Fruit fly (Drosophila melanogaster) whole organism, embryonic: ENCODE results near the gene CG7054.

Experiments
- B-H1 ChIP-seq: fragments of 200-800 bp; sonication (Bioruptor generic); IDR thresholded peaks from 3 replicates; pipeline ENCODE4 v1.3.6; 2022; ENCODE audit warnings: missing biosample characterization, missing genetic modification characterization
- BtbVII ChIP-seq: fragments of 200-800 bp; sonication (Bioruptor generic); optimal IDR thresholded peaks from 3 replicates; lab custom pipeline; 2017; ENCODE audit warnings: missing biosample characterization, mild to moderate bottlenecking, missing genetic modification characterization
- CG10147 ChIP-seq: fragments of 200-800 bp; sonication (Bioruptor generic); optimal IDR thresholded peaks from 2 replicates; lab custom pipeline; 2019; ENCODE audit warnings: missing biosample characterization, mild to moderate bottlenecking, missing genetic modification characterization, moderate library complexity
- CG1024 ChIP-seq: fragments of 200-800 bp; sonication (Bioruptor generic); IDR thresholded peaks from 2 replicates; pipeline ENCODE4 v1.3.6; 2022; ENCODE audit warnings: missing biosample characterization, missing genetic modification characterization
- CG10366 ChIP-seq: fragments of 200-800 bp; sonication (Bioruptor generic); IDR thresholded peaks from 2 replicates; pipeline ENCODE4 v1.3.6; 2022; ENCODE audit warnings: missing biosample characterization, missing genetic modification characterization
- CG10959 ChIP-seq: fragments of 200-800 bp; sonication (Bioruptor generic); IDR thresholded peaks from 2 replicates; pipeline ENCODE4 v1.3.6; 2022; ENCODE audit warnings: missing biosample characterization, missing genetic modification characterization
- CG11085 ChIP-seq: fragments of 200-800 bp; sonication (Bioruptor generic); IDR thresholded peaks from 2 replicates; pipeline ENCODE4 v1.3.6; 2022; ENCODE audit warnings: missing biosample characterization, missing genetic modification characterization
- CG11504 ChIP-seq: fragments of 200-800 bp; sonication (Bioruptor generic); optimal IDR thresholded peaks from 3 replicates; lab custom pipeline; 2019; ENCODE audit warnings: missing biosample characterization, mild to moderate bottlenecking, missing genetic modification characterization, moderate library complexity
- CG12659 ChIP-seq: fragments of 200-800 bp; sonication (Bioruptor generic); optimal IDR thresholded peaks from 3 replicates; lab custom pipeline; 2017; ENCODE audit warnings: mild to moderate bottlenecking, missing biosample characterization, missing genetic modification reagents, missing genetic modification characterization
- CG14965 ChIP-seq: fragments of 200-800 bp; sonication (Bioruptor generic); optimal IDR thresholded peaks from 2 replicates; lab custom pipeline; 2016; ENCODE audit warnings: missing biosample characterization, missing genetic modification characterization, borderline replicate concordance
- CG15514 ChIP-seq: fragments of 200-800 bp; sonication (Bioruptor generic); optimal IDR thresholded peaks from 3 replicates; lab custom pipeline; 2017; ENCODE audit warnings: missing biosample characterization, missing genetic modification characterization, mild to moderate bottlenecking, moderate library complexity, missing genetic modification reagents
- CG15696 ChIP-seq: fragments of 200-800 bp; sonication (Bioruptor generic); optimal IDR thresholded peaks from 2 replicates; lab custom pipeline; 2019; ENCODE audit warnings: missing biosample characterization, mild to moderate bottlenecking, missing genetic modification characterization, moderate library complexity
- CG1832 ChIP-seq: fragments of 200-800 bp; sonication (Bioruptor generic); optimal IDR thresholded peaks from 2 replicates; lab custom pipeline; 2017; ENCODE audit warnings: missing biosample characterization, mild to moderate bottlenecking, missing genetic modification characterization, inconsistent platforms
- CG18764 ChIP-seq: fragments of 200-800 bp; sonication (Bioruptor generic); optimal IDR thresholded peaks from 3 replicates; lab custom pipeline; 2016; ENCODE audit warnings: missing biosample characterization, missing genetic modification characterization
- CG34224 ChIP-seq: fragments of 200-800 bp; sonication (Bioruptor generic); IDR thresholded peaks from 3 replicates; pipeline ENCODE4 v1.3.6; 2022; ENCODE audit warnings: missing biosample characterization, missing genetic modification characterization; ENCODE audit not compliant: partially characterized antibody
- CG34376 ChIP-seq: fragments of 200-800 bp; sonication (Bioruptor generic); optimal IDR thresholded peaks from 2 replicates; lab custom pipeline; 2018; ENCODE audit warnings: missing biosample characterization, mild to moderate bottlenecking, missing genetic modification characterization
- CG3847 ChIP-seq: fragments of 200-800 bp; sonication (Bioruptor generic); IDR thresholded peaks from 2 replicates; pipeline ENCODE4 v1.3.6; 2022; ENCODE audit warnings: missing biosample characterization, missing genetic modification characterization
- CG6254 ChIP-seq: fragments of 200-800 bp; sonication (Bioruptor generic); optimal IDR thresholded peaks from 3 replicates; lab custom pipeline; 2017; ENCODE audit warnings: mild to moderate bottlenecking, missing biosample characterization, missing genetic modification reagents, missing genetic modification characterization
- D19B ChIP-seq: fragments of 200-800 bp; sonication (Bioruptor generic); optimal IDR thresholded peaks from 2 replicates; lab custom pipeline; 2017; ENCODE audit warnings: missing biosample characterization, mild to moderate bottlenecking, missing genetic modification characterization
- Dip3 ChIP-seq: fragments of 200-800 bp; sonication (Bioruptor generic); optimal IDR thresholded peaks from 3 replicates; lab custom pipeline; 2016; ENCODE audit warnings: missing biosample characterization, missing genetic modification characterization
- Doc2 ChIP-seq: fragments of 200-800 bp; sonication (Bioruptor generic); IDR thresholded peaks from 2 replicates; pipeline ENCODE4 v1.3.6; 2022; ENCODE audit warnings: missing biosample characterization, missing genetic modification characterization
- Doc3 ChIP-seq: fragments of 200-800 bp; sonication (Bioruptor generic); IDR thresholded peaks from 3 replicates; pipeline ENCODE4 v1.3.6; 2022; ENCODE audit warnings: missing biosample characterization, missing genetic modification characterization; ENCODE audit not compliant: partially characterized antibody
- Hmx ChIP-seq: fragments of 200-800 bp; sonication (Bioruptor generic); optimal IDR thresholded peaks from 2 replicates; lab custom pipeline; 2016; ENCODE audit warnings: missing biosample characterization, missing genetic modification characterization
- Mrtf ChIP-seq: fragments of 200-800 bp; sonication (Bioruptor generic); IDR thresholded peaks from 3 replicates; pipeline ENCODE4 v1.3.6; 2022; ENCODE audit warnings: missing biosample characterization, missing genetic modification characterization
- Myb ChIP-seq: fragments of 200-800 bp; sonication (Bioruptor generic); optimal IDR thresholded peaks from 2 replicates; lab custom pipeline; 2016; ENCODE audit warnings: missing biosample characterization, missing genetic modification characterization
- Nf-YA ChIP-seq: fragments of 200-800 bp; sonication (Bioruptor generic); IDR thresholded peaks from 2 replicates; pipeline ENCODE4 v1.3.6; 2022; ENCODE audit warnings: missing biosample characterization, missing genetic modification characterization
- Usf ChIP-seq: fragments of 200-800 bp; sonication (Bioruptor generic); optimal IDR thresholded peaks from 2 replicates; lab custom pipeline; 2017; ENCODE audit warnings: missing genotype, missing biosample characterization, missing genetic modification characterization
- al ChIP-seq: fragments of 200-800 bp; sonication (Bioruptor generic); IDR thresholded peaks from 2 replicates; pipeline ENCODE4 v1.3.6; 2022; ENCODE audit warnings: missing biosample characterization, missing genetic modification characterization
- ap ChIP-seq: fragments of 200-800 bp; sonication (Bioruptor generic); IDR thresholded peaks from 2 replicates; pipeline ENCODE4 v1.3.6; 2022; ENCODE audit warnings: missing biosample characterization, missing genetic modification characterization
- bbx ChIP-seq: fragments of 200-800 bp; sonication (Bioruptor generic); IDR thresholded peaks from 2 replicates; pipeline ENCODE4 v1.3.6; 2022; ENCODE audit warnings: missing biosample characterization, missing genetic modification characterization; ENCODE audit not compliant: partially characterized antibody
- bowl ChIP-seq: fragments of 200-800 bp; sonication (Bioruptor generic); IDR thresholded peaks from 2 replicates; pipeline ENCODE4 v1.3.6; 2022; ENCODE audit warnings: missing biosample characterization, missing genetic modification characterization
- chn ChIP-seq: fragments of 200-800 bp; sonication (Bioruptor generic); optimal IDR thresholded peaks from 2 replicates; lab custom pipeline; 2016; ENCODE audit warnings: missing biosample characterization, missing genetic modification characterization
- dan ChIP-seq: fragments of 200-800 bp; sonication (Bioruptor generic); IDR thresholded peaks from 2 replicates; pipeline ENCODE4 v1.3.6; 2022; ENCODE audit warnings: missing biosample characterization, missing genetic modification characterization
- dm ChIP-seq: fragments of 200-800 bp; sonication (Bioruptor generic); optimal IDR thresholded peaks from 3 replicates; lab custom pipeline; 2016; ENCODE audit warnings: missing biosample characterization, missing genetic modification characterization
- esg ChIP-seq: fragments of 200-800 bp; sonication (Bioruptor generic); conservative IDR thresholded peaks from 2 replicates; pipeline ENCODE4 v1.3.6; 2022; ENCODE audit warnings: missing biosample characterization, missing genetic modification characterization
- gfzf ChIP-seq: fragments of 200-800 bp; sonication (Bioruptor generic); optimal IDR thresholded peaks from 2 replicates; lab custom pipeline; 2016; ENCODE audit warnings: missing biosample characterization, mild to moderate bottlenecking, missing genetic modification characterization, moderate library complexity
- her ChIP-seq: fragments of 200-800 bp; sonication (Bioruptor generic); optimal IDR thresholded peaks from 2 replicates; lab custom pipeline; 2016; ENCODE audit warnings: missing biosample characterization, missing genetic modification characterization
- ind ChIP-seq: fragments of 200-800 bp; sonication (Bioruptor generic); optimal IDR thresholded peaks from 3 replicates; lab custom pipeline; 2016; ENCODE audit warnings: missing biosample characterization, missing genetic modification characterization
- inv ChIP-seq: fragments of 200-800 bp; sonication (Bioruptor generic); IDR thresholded peaks from 2 replicates; pipeline ENCODE4 v1.3.6; 2022; ENCODE audit warnings: missing biosample characterization, missing genetic modification characterization; ENCODE audit not compliant: partially characterized antibody
- kah ChIP-seq: fragments of 200-800 bp; sonication (Bioruptor generic); optimal IDR thresholded peaks from 2 replicates; lab custom pipeline; 2018; ENCODE audit warnings: missing biosample characterization, mild to moderate bottlenecking, missing genetic modification characterization
- luna ChIP-seq: fragments of 200-800 bp; sonication (Bioruptor generic); optimal IDR thresholded peaks from 2 replicates; lab custom pipeline; 2016; ENCODE audit warnings: missing biosample characterization, missing genetic modification characterization
- mirr ChIP-seq: fragments of 200-800 bp; sonication (Bioruptor generic); optimal IDR thresholded peaks from 3 replicates; lab custom pipeline; 2018; ENCODE audit warnings: missing biosample characterization, mild to moderate bottlenecking, missing genetic modification characterization
- nau ChIP-seq: fragments of 200-800 bp; sonication (Bioruptor generic); optimal IDR thresholded peaks from 3 replicates; lab custom pipeline; 2017; ENCODE audit warnings: missing biosample characterization, mild to moderate bottlenecking, missing genetic modification characterization, missing genetic modification reagents
- pan ChIP-seq, 4 experiments: fragments of >200 bp in 3 of 4; fragments of 200-800 bp in 1 of 4; sonication (Bioruptor generic) in 1 of 4; optimal IDR thresholded peaks in 3 of 4; IDR thresholded peaks in 1 of 4; 2 replicates each; pipeline versions ENCODE4 v1.3.6 to Lab custom; 2017 to 2022; ENCODE audit warnings: missing biosample characterization in 2 of 4, missing genetic modification characterization in 2 of 4, mixed read lengths in 1 of 4
- row ChIP-seq: fragments of 200-800 bp; sonication (Bioruptor generic); IDR thresholded peaks from 3 replicates; pipeline ENCODE4 v1.3.6; 2022; ENCODE audit warnings: missing biosample characterization, missing genetic modification characterization
- sim ChIP-seq: fragments of 200-800 bp; sonication (Bioruptor generic); IDR thresholded peaks from 2 replicates; pipeline ENCODE4 v1.3.6; 2022; ENCODE audit warnings: missing biosample characterization, missing genetic modification characterization
- sna ChIP-seq: fragments of 200-800 bp; sonication (Bioruptor generic); IDR thresholded peaks from 2 replicates; pipeline ENCODE4 v1.3.6; 2022; ENCODE audit warnings: missing biosample characterization, missing genetic modification characterization; ENCODE audit not compliant: partially characterized antibody
- twi ChIP-seq: fragments of 200-800 bp; optimal IDR thresholded peaks from 2 replicates; lab custom pipeline; 2019; ENCODE audit warnings: missing biosample characterization, mild to moderate bottlenecking, missing genetic modification characterization, moderate library complexity
- yki ChIP-seq: fragments of >200 bp; optimal IDR thresholded peaks from 3 replicates; lab custom pipeline; 2018
- zfh2 ChIP-seq: fragments of 200-800 bp; sonication (Bioruptor generic); optimal IDR thresholded peaks from 2 replicates; lab custom pipeline; 2016; ENCODE audit warnings: missing biosample characterization, missing genetic modification characterization

The CG7054 gene

dm6 chr3R:22447874-22448254 is 16.9 kb upstream of the CG7054 start, which contains the start of gene CG34376:
CG34376 (plus strand) TSS chr3R:22448099.
- no peak for TF ChIP-seq luna (GFP tag; lab: Kevin White, UChicago)
- TF ChIP-seq CG10959 (GFP tag; lab: Robert Waterston, UW), result no peak
- peak; percentile 64 for TF ChIP-seq CG12659 (GFP tag; lab: Kevin White, UChicago)
- peak; percentile 41 for TF ChIP-seq BtbVII
- TF ChIP-seq CG6254 (GFP tag; lab: Kevin White, UChicago), result peak; percentile 17
- no peak for TF ChIP-seq sim (GFP tag; lab: Robert Waterston, UW)
- TF ChIP-seq pan (optimal IDR thresholded peaks at IDR 0.05; lab: Kevin White, UChicago), result no peak
- peak in 1 of 2 experiments; percentile 56 for TF ChIP-seq pan (GFP tag; optimal IDR thresholded peaks at IDR 0.05 in 1 of 2, IDR thresholded peaks at IDR 0.05 in 1 of 2)
- TF ChIP-seq dan (GFP tag; lab: Robert Waterston, UW), result no peak
- TF ChIP-seq CG34224 (GFP tag; lab: Robert Waterston, UW), result peak; percentile 29; the same call in 1 of the 3 replicates
- peak; percentile 87 for TF ChIP-seq gfzf (GFP tag; lab: Kevin White, UChicago)
- TF ChIP-seq bowl (GFP tag; lab: Robert Waterston, UW), result no peak; the same call in 1 of the 2 replicates
- no peak for TF ChIP-seq CG1832 (GFP tag; lab: Kevin White, UChicago)
- no peak for TF ChIP-seq Usf
- no peak for TF ChIP-seq CG14965
- peak; percentile 37 for TF ChIP-seq B-H1 (GFP tag; lab: Robert Waterston, UW)
- peak; percentile 29 for TF ChIP-seq nau (GFP tag; lab: Kevin White, UChicago)
- TF ChIP-seq yki (lab: Kevin White, UChicago), result no peak
- TF ChIP-seq CG18764 (GFP tag; lab: Kevin White, UChicago), result peak; percentile 40
- no peak for TF ChIP-seq kah (GFP tag; lab: Kevin White, UChicago)
- TF ChIP-seq CG3847 (GFP tag; lab: Robert Waterston, UW), result peak; percentile 38
- no peak for TF ChIP-seq D19B (GFP tag; lab: Kevin White, UChicago)
- TF ChIP-seq chn, result no peak
- TF ChIP-seq Hmx (GFP tag; lab: Kevin White, UChicago), result no peak
- 0 out of 2 replicates have a peak, but pooled peaks have one; percentile 35 for TF ChIP-seq ap (GFP tag; lab: Robert Waterston, UW)
- 0 out of 2 replicates have a peak, but pooled peaks have one; percentile 7 for TF ChIP-seq esg (GFP tag; lab: Robert Waterston, UW)
- TF ChIP-seq bbx (GFP tag; lab: Robert Waterston, UW), result peak; percentile 18; the same call in 1 of the 2 replicates
- TF ChIP-seq Doc3 (GFP tag; lab: Robert Waterston, UW), result no peak
- TF ChIP-seq zfh2 (GFP tag; lab: Kevin White, UChicago), result peak; percentile 28
- peak; percentile 41; the same call in 1 of the 2 replicates for TF ChIP-seq sna
- no peak for TF ChIP-seq twi
- TF ChIP-seq row (GFP tag; lab: Robert Waterston, UW), result peak; percentile 57
- no peak for TF ChIP-seq Doc2 (GFP tag; lab: Robert Waterston, UW)
- no peak for TF ChIP-seq Dip3 (GFP tag; lab: Kevin White, UChicago)
- TF ChIP-seq al (GFP tag; lab: Robert Waterston, UW), result no peak; the same call in 1 of the 2 replicates
- TF ChIP-seq CG1024 (GFP tag; lab: Robert Waterston, UW), result 0 out of 2 replicates have a peak, but pooled peaks have one; percentile 5
- TF ChIP-seq Nf-YA (GFP tag; lab: Robert Waterston, UW), result peak; percentile 22; the same call in 1 of the 2 replicates
- peak; percentile 12; the same call in 1 of the 2 replicates for TF ChIP-seq CG11085 (GFP tag; lab: Robert Waterston, UW)
- peak; percentile 67 for TF ChIP-seq CG15514
- no peak for TF ChIP-seq CG11504 (tag; lab: Kevin White, UChicago)
- peak; percentile 34; the same call in 1 of the 2 replicates for TF ChIP-seq CG10366 (GFP tag; lab: Robert Waterston, UW)
- peak; percentile 21 for TF ChIP-seq her (GFP tag; lab: Kevin White, UChicago)
- TF ChIP-seq Myb (GFP tag; lab: Kevin White, UChicago), result peak; percentile 50
- no peak for TF ChIP-seq inv
- no peak for TF ChIP-seq CG15696 (tag; lab: Kevin White, UChicago)
- TF ChIP-seq ind, result no peak
- no peak for TF ChIP-seq dm (GFP tag; lab: Kevin White, UChicago)
- peak; percentile 85 for TF ChIP-seq mirr (GFP tag; lab: Kevin White, UChicago)
- TF ChIP-seq CG34376, result peak; percentile 99
- peak; percentile 0 for TF ChIP-seq CG10147 (GFP tag; lab: Kevin White, UChicago)
- no peak for TF ChIP-seq Mrtf (GFP tag; lab: Robert Waterston, UW)
